Fruit fly (Drosophila melanogaster) whole organism, embryonic: ENCODE data around the gene Tsp29Fa.

Experiments
- Antp ChIP-seq: fragments of 200-800 bp; sonication (Bioruptor generic); optimal IDR thresholded peaks from 3 replicates; lab custom pipeline; 2016; ENCODE audit warnings: missing biosample characterization, missing genetic modification characterization
- B-H1 ChIP-seq: fragments of 200-800 bp; sonication (Bioruptor generic); IDR thresholded peaks from 3 replicates; pipeline ENCODE4 v1.3.6; 2022; ENCODE audit warnings: missing biosample characterization, missing genetic modification characterization
- CG10321 ChIP-seq: fragments of 200-800 bp; sonication (Bioruptor generic); IDR thresholded peaks from 2 replicates; pipeline ENCODE4 v1.3.6; 2022; ENCODE audit warnings: missing biosample characterization, missing genetic modification characterization
- CG11504 ChIP-seq: fragments of 200-800 bp; sonication (Bioruptor generic); optimal IDR thresholded peaks from 3 replicates; lab custom pipeline; 2019; ENCODE audit warnings: missing biosample characterization, mild to moderate bottlenecking, missing genetic modification characterization, moderate library complexity
- CG11695 ChIP-seq: fragments of 200-800 bp; sonication (Bioruptor generic); IDR thresholded peaks from 3 replicates; pipeline ENCODE4 v1.3.6; 2022; ENCODE audit warnings: missing biosample characterization, missing genetic modification characterization
- CG12155 ChIP-seq: fragments of 200-800 bp; sonication (Bioruptor generic); optimal IDR thresholded peaks from 3 replicates; lab custom pipeline; 2016; ENCODE audit warnings: missing biosample characterization, missing genetic modification characterization
- CG12744 ChIP-seq: fragments of 200-800 bp; sonication (Bioruptor generic); optimal IDR thresholded peaks from 2 replicates; lab custom pipeline; 2016; ENCODE audit warnings: missing biosample characterization, missing genetic modification characterization
- CG12769 ChIP-seq: fragments of 200-800 bp; sonication (Bioruptor generic); optimal IDR thresholded peaks from 2 replicates; lab custom pipeline; 2019; ENCODE audit warnings: missing biosample characterization, mild to moderate bottlenecking, missing genetic modification characterization, moderate library complexity
- CG13296 ChIP-seq: fragments of 200-800 bp; sonication (Bioruptor generic); optimal IDR thresholded peaks from 3 replicates; lab custom pipeline; 2018; ENCODE audit warnings: missing biosample characterization, mild to moderate bottlenecking, missing genetic modification characterization
- CG14014 ChIP-seq: fragments of 200-800 bp; sonication (Bioruptor generic); IDR thresholded peaks from 2 replicates; pipeline ENCODE4 v1.3.6; 2022; ENCODE audit warnings: missing biosample characterization, missing genetic modification characterization
- CG18599 ChIP-seq: fragments of 200-800 bp; sonication (Bioruptor generic); optimal IDR thresholded peaks from 3 replicates; lab custom pipeline; 2017; ENCODE audit warnings: missing biosample characterization, missing genetic modification characterization, mild to moderate bottlenecking, moderate library complexity, missing genetic modification reagents
- CG2120 ChIP-seq: fragments of 200-800 bp; sonication (Bioruptor generic); optimal IDR thresholded peaks from 3 replicates; lab custom pipeline; 2016; ENCODE audit warnings: missing biosample characterization, missing genetic modification characterization
- CG2678 ChIP-seq: fragments of 200-800 bp; sonication (Bioruptor generic); optimal IDR thresholded peaks from 3 replicates; lab custom pipeline; 2019; ENCODE audit warnings: missing biosample characterization, mild to moderate bottlenecking, missing genetic modification characterization, moderate library complexity
- CG2712 ChIP-seq: fragments of 200-800 bp; optimal IDR thresholded peaks from 3 replicates; lab custom pipeline; 2019; ENCODE audit warnings: missing biosample characterization, mild to moderate bottlenecking, missing genetic modification characterization, moderate library complexity
- CG30403 ChIP-seq: fragments of 200-800 bp; sonication (Bioruptor generic); optimal IDR thresholded peaks from 3 replicates; lab custom pipeline; 2016; ENCODE audit warnings: missing biosample characterization, missing genetic modification characterization
- CG32532 ChIP-seq: fragments of 200-800 bp; sonication (Bioruptor generic); IDR thresholded peaks from 2 replicates; pipeline ENCODE4 v1.3.6; 2022; ENCODE audit warnings: missing biosample characterization, missing genetic modification characterization
- CG3847 ChIP-seq: fragments of 200-800 bp; sonication (Bioruptor generic); IDR thresholded peaks from 2 replicates; pipeline ENCODE4 v1.3.6; 2022; ENCODE audit warnings: missing biosample characterization, missing genetic modification characterization
- CG3995 ChIP-seq: fragments of 200-800 bp; sonication (Bioruptor generic); optimal IDR thresholded peaks from 3 replicates; lab custom pipeline; 2016; ENCODE audit warnings: missing biosample characterization, missing genetic modification characterization
- CG7357 ChIP-seq: fragments of 200-800 bp; sonication (Bioruptor generic); IDR thresholded peaks from 3 replicates; pipeline ENCODE4 v1.3.6; 2022; ENCODE audit warnings: missing biosample characterization, missing genetic modification characterization
- CG8290 ChIP-seq, 3 experiments: fragments of 200-800 bp; sonication (Bioruptor generic); optimal IDR thresholded peaks; 2 replicates each; lab custom pipeline; 2016 to 2019; ENCODE audit warnings: missing biosample characterization in 3 of 3, missing genetic modification characterization in 3 of 3, mild to moderate bottlenecking in 2 of 3, moderate library complexity in 1 of 3
- Camta ChIP-seq: fragments of 200-800 bp; sonication (Bioruptor generic); optimal IDR thresholded peaks from 2 replicates; lab custom pipeline; 2016; ENCODE audit warnings: missing biosample characterization, missing genetic modification characterization
- Dbx ChIP-seq: fragments of 200-800 bp; sonication (Bioruptor generic); IDR thresholded peaks from 3 replicates; pipeline ENCODE4 v1.3.6; 2022; ENCODE audit warnings: missing biosample characterization, missing genetic modification characterization
- HmgD ChIP-seq: fragments of 200-800 bp; sonication (Bioruptor generic); optimal IDR thresholded peaks from 3 replicates; lab custom pipeline; 2016; ENCODE audit warnings: missing biosample characterization, missing genetic modification characterization
- Hmx ChIP-seq: fragments of 200-800 bp; sonication (Bioruptor generic); optimal IDR thresholded peaks from 2 replicates; lab custom pipeline; 2016; ENCODE audit warnings: missing biosample characterization, missing genetic modification characterization
- Med ChIP-seq: fragments of 200-800 bp; sonication (Bioruptor generic); peaks from one replicate; lab custom pipeline; 2016; ENCODE audit warnings: missing biosample characterization, missing genetic modification characterization, mild to moderate bottlenecking, inconsistent platforms, moderate library complexity
- Nf-YB ChIP-seq: fragments of 200-800 bp; sonication (Bioruptor generic); optimal IDR thresholded peaks from 3 replicates; lab custom pipeline; 2019; ENCODE audit warnings: missing biosample characterization, mild to moderate bottlenecking, missing genetic modification characterization, moderate library complexity
- Oaz ChIP-seq: fragments of 200-800 bp; sonication (Bioruptor generic); IDR thresholded peaks from 2 replicates; pipeline ENCODE4 v1.3.6; 2022; ENCODE audit warnings: missing biosample characterization, missing genetic modification characterization
- Pdp1 ChIP-seq, 2 experiments: fragments of 200-800 bp; sonication (Bioruptor generic); optimal IDR thresholded peaks; 3 replicates each; lab custom pipeline; 2016; ENCODE audit warnings: missing biosample characterization in 2 of 2, missing genetic modification characterization in 2 of 2, mild to moderate bottlenecking in 1 of 2, moderate library complexity in 1 of 2
- gem ChIP-seq: fragments of 200-800 bp; sonication (Bioruptor generic); optimal IDR thresholded peaks from 2 replicates; lab custom pipeline; 2019; ENCODE audit warnings: missing biosample characterization, mild to moderate bottlenecking, missing genetic modification characterization, moderate library complexity
- grau ChIP-seq: fragments of 200-800 bp; optimal IDR thresholded peaks from 3 replicates; lab custom pipeline; 2019; ENCODE audit warnings: missing biosample characterization, mild to moderate bottlenecking, missing genetic modification characterization, moderate library complexity
- grn ChIP-seq: fragments of 200-800 bp; sonication (Bioruptor generic); optimal IDR thresholded peaks from 3 replicates; lab custom pipeline; 2017; ENCODE audit warnings: missing biosample characterization, missing genetic modification characterization
- h ChIP-seq: fragments of >200 bp; optimal IDR thresholded peaks from 2 replicates; lab custom pipeline; 2017
- kay ChIP-seq: fragments of 200-800 bp; sonication (Bioruptor generic); optimal IDR thresholded peaks from 2 replicates; lab custom pipeline; 2016; ENCODE audit warnings: missing biosample characterization, missing genetic modification characterization
- lab ChIP-seq: fragments of 200-800 bp; sonication (Bioruptor generic); optimal IDR thresholded peaks from 3 replicates; lab custom pipeline; 2017; ENCODE audit warnings: missing biosample characterization, missing genetic modification characterization, mild to moderate bottlenecking, moderate library complexity, missing genetic modification reagents
- luna ChIP-seq: fragments of 200-800 bp; sonication (Bioruptor generic); optimal IDR thresholded peaks from 2 replicates; lab custom pipeline; 2016; ENCODE audit warnings: missing biosample characterization, missing genetic modification characterization
- mirr ChIP-seq: fragments of 200-800 bp; sonication (Bioruptor generic); optimal IDR thresholded peaks from 3 replicates; lab custom pipeline; 2018; ENCODE audit warnings: missing biosample characterization, mild to moderate bottlenecking, missing genetic modification characterization
- nmo ChIP-seq: fragments of 200-800 bp; sonication (Bioruptor generic); optimal IDR thresholded peaks from 2 replicates; lab custom pipeline; 2018; ENCODE audit warnings: missing biosample characterization, mild to moderate bottlenecking, missing genetic modification characterization, moderate library complexity
- otp ChIP-seq: fragments of 200-800 bp; sonication (Bioruptor generic); IDR thresholded peaks from 3 replicates; pipeline ENCODE4, ENCODE4 v1.3.6; 2022; ENCODE audit warnings: missing biosample characterization, missing genetic modification characterization
- pita ChIP-seq: fragments of 200-800 bp; sonication (Bioruptor generic); optimal IDR thresholded peaks from 2 replicates; lab custom pipeline; 2017; ENCODE audit warnings: missing biosample characterization, mild to moderate bottlenecking, missing genetic modification characterization
- row ChIP-seq: fragments of 200-800 bp; sonication (Bioruptor generic); IDR thresholded peaks from 3 replicates; pipeline ENCODE4 v1.3.6; 2022; ENCODE audit warnings: missing biosample characterization, missing genetic modification characterization
- schlank ChIP-seq: fragments of 200-800 bp; sonication (Bioruptor generic); optimal IDR thresholded peaks from 2 replicates; lab custom pipeline; 2018; ENCODE audit warnings: missing biosample characterization, mild to moderate bottlenecking, missing genetic modification characterization
- slbo ChIP-seq: fragments of 200-800 bp; sonication (Bioruptor generic); IDR thresholded peaks from 2 replicates; pipeline ENCODE4 v1.3.6; 2022; ENCODE audit warnings: missing biosample characterization, missing genetic modification characterization
- tna ChIP-seq: fragments of 200-800 bp; sonication (Bioruptor generic); IDR thresholded peaks from 2 replicates; pipeline ENCODE4 v1.3.6; 2022; ENCODE audit warnings: missing biosample characterization, missing genetic modification characterization; ENCODE audit not compliant: partially characterized antibody
- vfl ChIP-seq: fragments of 200-800 bp; sonication (Bioruptor generic); optimal IDR thresholded peaks from 2 replicates; lab custom pipeline; 2016; ENCODE audit warnings: missing biosample characterization, missing genetic modification characterization
- wdn ChIP-seq: fragments of 200-800 bp; sonication (Bioruptor generic); IDR thresholded peaks from 2 replicates; pipeline ENCODE4 v1.3.6; 2022; ENCODE audit warnings: missing biosample characterization, missing genetic modification characterization

The Tsp29Fa gene

dm6 chr2L:8952194-8953037 lies 18.7 kb downstream of the Tsp29Fa start (continued):
- 0 out of 2 replicates have a peak, but pooled peaks have one; percentile 22 for TF ChIP-seq wdn (GFP tag; lab: Robert Waterston, UW)
- peak; percentile 14 for TF ChIP-seq nmo (GFP tag; lab: Kevin White, UChicago)
- no peak for TF ChIP-seq Hmx (GFP tag; lab: Kevin White, UChicago)
- TF ChIP-seq Camta (GFP tag; lab: Kevin White, UChicago), result no peak
- TF ChIP-seq vfl (GFP tag; lab: Kevin White, UChicago), result no peak

dm6 chr2L:8955597-8956335 lies 22.0 kb downstream of the Tsp29Fa start:
- TF ChIP-seq CG14014 (GFP tag; lab: Robert Waterston, UW) (peak; percentile 17; the same call in 1 of the 2 replicates), Oaz (GFP tag; lab: Robert Waterston, UW) (no peak), mirr (GFP tag; lab: Kevin White, UChicago) (peak; percentile 37), CG7357 (GFP tag; lab: Robert Waterston, UW) (no peak), HmgD (no peak), CG2678 (tag; lab: Kevin White, UChicago) (peak; percentile 29), grau (tag; lab: Kevin White, UChicago) (peak; percentile 29), CG13296 (peak; percentile 26), pita (no peak), gem (tag; lab: Kevin White, UChicago) (peak; percentile 38), CG30403 (GFP tag; lab: Kevin White, UChicago) (no peak), lab (GFP tag; lab: Kevin White, UChicago) (peak; percentile 3), CG3847 (GFP tag; lab: Robert Waterston, UW) (0 out of 2 replicates have a peak, but pooled peaks have one; percentile 26), kay (GFP tag; lab: Kevin White, UChicago) (no peak), Antp (GFP tag; lab: Kevin White, UChicago) (no peak), wdn (GFP tag; lab: Robert Waterston, UW) (peak; percentile 19; the same call in 1 of the 2 replicates), otp (0 out of 3 replicates have a peak, but pooled peaks have one; percentile 18), B-H1 (GFP tag; lab: Robert Waterston, UW) (no peak), slbo (GFP tag; lab: Robert Waterston, UW) (peak; percentile 53), CG11695 (GFP tag; lab: Robert Waterston, UW) (peak; percentile 42; the same call in 1 of the 3 replicates), CG32532 (peak; percentile 46; the same call in 1 of the 2 replicates), CG18599 (GFP tag; lab: Kevin White, UChicago) (peak; percentile 38), Dbx (GFP tag; lab: Robert Waterston, UW) (peak; percentile 21; the same call in 1 of the 3 replicates), CG3995 (GFP tag; lab: Kevin White, UChicago) (peak; percentile 25), Pdp1 (GFP tag; optimal IDR thresholded peaks at IDR 0.05; lab: Kevin White, UChicago) (peak in 1 of 2 experiments; percentile 15), h (lab: Kevin White, UChicago) (no peak), CG12155 (GFP tag; lab: Kevin White, UChicago) (peak; percentile 9), Med (peak; percentile 73), CG12769 (tag; lab: Kevin White, UChicago) (peak; percentile 40), CG8290 (GFP tag; optimal IDR thresholded peaks at IDR 0.05; lab: Kevin White, UChicago) (no peak), CG8290 (tag; optimal IDR thresholded peaks at IDR 0.05; lab: Kevin White, UChicago) (peak in 1 of 2 experiments; percentile 60), tna (no peak), CG12744 (GFP tag; lab: Kevin White, UChicago) (no peak), CG11504 (tag; lab: Kevin White, UChicago) (peak; percentile 16), grn (GFP tag; lab: Kevin White, UChicago) (peak; percentile 34), CG2712 (tag; lab: Kevin White, UChicago) (no peak), schlank (tag; lab: Kevin White, UChicago) (peak; percentile 18), CG10321 (GFP tag; lab: Robert Waterston, UW) (0 out of 2 replicates have a peak, but pooled peaks have one; percentile 22), CG2120 (peak; percentile 27), row (GFP tag; lab: Robert Waterston, UW) (peak; percentile 38; the same call in 2 of the 3 replicates), luna (GFP tag; lab: Kevin White, UChicago) (no peak), Nf-YB (GFP tag; lab: Kevin White, UChicago) (no peak)
